Worm (Caenorhabditis elegans) whole organism, L2 larva: ENCODE results near the gene ZC449.5.

Experiments used
- C34F6.9 ChIP-seq: fragments of 150-350 bp; optimal IDR thresholded peaks from 2 replicates; lab custom pipeline; 2014; ENCODE audit warnings: missing biosample characterization, missing genetic modification characterization
- F13H6.1 ChIP-seq: sonication (generic microtip); optimal IDR thresholded peaks from 2 replicates; lab custom pipeline; 2016; ENCODE audit warnings: missing genetic modification characterization, missing compliant biosample characterization
- R02D3.7 ChIP-seq: fragments of 150-350 bp; optimal IDR thresholded peaks from 2 replicates; lab custom pipeline; 2014; ENCODE audit warnings: missing biosample characterization, missing genetic modification characterization
- Y55F3AM.14 ChIP-seq: fragments of 200-800 bp; sonication (Bioruptor generic); optimal IDR thresholded peaks from 2 replicates; lab custom pipeline; 2018; ENCODE audit warnings: mild to moderate bottlenecking, missing genetic modification characterization, missing compliant biosample characterization
- ZK546.5 ChIP-seq: sonication (generic microtip); optimal IDR thresholded peaks from 2 replicates; lab custom pipeline; 2017; ENCODE audit warnings: missing biosample characterization, missing genetic modification characterization
- alr-1 ChIP-seq: fragments of 150-350 bp; optimal IDR thresholded peaks from 2 replicates; lab custom pipeline; 2014; ENCODE audit warnings: missing biosample characterization, missing genetic modification characterization
- aly-2 ChIP-seq: fragments of 150-350 bp; optimal IDR thresholded peaks from 2 replicates; lab custom pipeline; 2014; ENCODE audit warnings: missing biosample characterization, missing genetic modification characterization
- ama-1 ChIP-seq: fragments of 150-350 bp; optimal IDR thresholded peaks from 2 replicates; lab custom pipeline; 2018; ENCODE audit warnings: inconsistent platforms
- ceh-16 ChIP-seq: fragments of 150-350 bp; optimal IDR thresholded peaks from 2 replicates; lab custom pipeline; 2014; ENCODE audit warnings: missing biosample characterization, missing genetic modification characterization
- ceh-82 ChIP-seq: fragments of 150-350 bp; optimal IDR thresholded peaks from 2 replicates; lab custom pipeline; 2014; ENCODE audit warnings: missing biosample characterization, missing genetic modification characterization
- crh-2 ChIP-seq: sonication (generic microtip); optimal IDR thresholded peaks from 2 replicates; lab custom pipeline; 2017; ENCODE audit warnings: missing biosample characterization, missing genetic modification characterization
- dmd-4 ChIP-seq: sonication (generic microtip); optimal IDR thresholded peaks from 2 replicates; lab custom pipeline; 2017; ENCODE audit warnings: missing biosample characterization, missing genetic modification characterization
- egl-27 ChIP-seq: sonication (generic microtip); optimal IDR thresholded peaks from 3 replicates; lab custom pipeline; 2017; ENCODE audit warnings: missing biosample characterization, missing genetic modification reagents, missing genetic modification characterization
- elt-1 ChIP-seq: fragments of 150-350 bp; optimal IDR thresholded peaks from 2 replicates; lab custom pipeline; 2014; ENCODE audit warnings: missing biosample characterization, missing genetic modification characterization
- elt-3 ChIP-seq: sonication (generic microtip); optimal IDR thresholded peaks from 2 replicates; lab custom pipeline; 2017; ENCODE audit warnings: missing biosample characterization, missing genetic modification characterization
- fos-1 ChIP-seq: fragments of 150-350 bp; optimal IDR thresholded peaks from 2 replicates; lab custom pipeline; 2014; ENCODE audit warnings: missing biosample characterization, missing genetic modification characterization
- gmeb-1 ChIP-seq: fragments of 150-350 bp; optimal IDR thresholded peaks from 2 replicates; lab custom pipeline; 2014; ENCODE audit warnings: missing biosample characterization, missing genetic modification characterization
- lin-11 ChIP-seq: fragments of 150-350 bp; sonication (generic microtip); optimal IDR thresholded peaks from 2 replicates; lab custom pipeline; 2014; ENCODE audit warnings: missing biosample characterization, missing genetic modification characterization, inconsistent platforms, mixed read lengths
- lin-13 ChIP-seq: fragments of 150-350 bp; optimal IDR thresholded peaks from 2 replicates; lab custom pipeline; 2014; ENCODE audit warnings: missing biosample characterization, missing genetic modification reagents, missing genetic modification characterization
- lin-39 ChIP-seq: fragments of 150-350 bp; optimal IDR thresholded peaks from 2 replicates; lab custom pipeline; 2014; ENCODE audit warnings: missing biosample characterization, missing genetic modification reagents, missing genetic modification characterization
- lsy-2 ChIP-seq, 2 experiments: fragments of 150-350 bp in 1 of 2; sonication (generic microtip) in 1 of 2; optimal IDR thresholded peaks; 2 replicates each; lab custom pipeline; 2014 to 2017; ENCODE audit warnings: missing biosample characterization in 2 of 2, missing genetic modification characterization in 2 of 2
- mab-5 ChIP-seq: fragments of 150-350 bp; optimal IDR thresholded peaks from 2 replicates; lab custom pipeline; 2014; ENCODE audit warnings: missing biosample characterization, missing genetic modification characterization
- mdl-1 ChIP-seq, 2 experiments: fragments of 150-350 bp in 1 of 2; sonication (generic microtip) in 1 of 2; optimal IDR thresholded peaks; 2 replicates each; lab custom pipeline; 2017; ENCODE audit warnings: missing biosample characterization in 2 of 2, missing genetic modification characterization in 2 of 2
- nhr-11 ChIP-seq: fragments of 150-350 bp; optimal IDR thresholded peaks from 2 replicates; lab custom pipeline; 2014; ENCODE audit warnings: missing biosample characterization, missing genetic modification characterization
- nhr-129 ChIP-seq: fragments of 150-350 bp; optimal IDR thresholded peaks from 2 replicates; lab custom pipeline; 2014; ENCODE audit warnings: missing biosample characterization, missing genetic modification characterization
- nhr-23 ChIP-seq: fragments of 150-350 bp; optimal IDR thresholded peaks from 2 replicates; lab custom pipeline; 2014; ENCODE audit warnings: missing biosample characterization, missing genetic modification reagents, missing genetic modification characterization
- nhr-237 ChIP-seq: fragments of 150-350 bp; optimal IDR thresholded peaks from 2 replicates; lab custom pipeline; 2014; ENCODE audit warnings: missing biosample characterization, missing genetic modification characterization
- nhr-25 ChIP-seq: fragments of 150-350 bp; sonication (generic microtip); optimal IDR thresholded peaks from 3 replicates; lab custom pipeline; 2014; ENCODE audit warnings: missing biosample characterization, missing genetic modification characterization
- nhr-6 ChIP-seq: fragments of 150-350 bp; optimal IDR thresholded peaks from 2 replicates; lab custom pipeline; 2014; ENCODE audit warnings: missing biosample characterization, missing genetic modification characterization
- nhr-77 ChIP-seq: fragments of 150-350 bp; optimal IDR thresholded peaks from 2 replicates; lab custom pipeline; 2014; ENCODE audit warnings: missing biosample characterization, missing genetic modification characterization
- peb-1 ChIP-seq: fragments of 150-350 bp; optimal IDR thresholded peaks from 2 replicates; lab custom pipeline; 2014; ENCODE audit warnings: missing biosample characterization, missing genetic modification characterization
- sem-4 ChIP-seq: fragments of 150-350 bp; optimal IDR thresholded peaks from 2 replicates; lab custom pipeline; 2014; ENCODE audit warnings: missing biosample characterization, missing genetic modification reagents, missing genetic modification characterization
- skn-1 ChIP-seq: sonication (generic microtip); optimal IDR thresholded peaks from 2 replicates; lab custom pipeline; 2017; ENCODE audit warnings: missing biosample characterization, missing genetic modification characterization
- sma-3 ChIP-seq: sonication (generic microtip); optimal IDR thresholded peaks from 2 replicates; lab custom pipeline; 2016; ENCODE audit warnings: missing genetic modification reagents, missing genetic modification characterization, missing compliant biosample characterization
- sma-9 ChIP-seq, 2 experiments: fragments of 150-350 bp in 1 of 2; sonication (generic microtip) in 1 of 2; optimal IDR thresholded peaks; 2 replicates each; lab custom pipeline; 2014 to 2016; ENCODE audit warnings: missing genetic modification characterization in 2 of 2, mild to moderate bottlenecking in 1 of 2, missing biosample characterization in 1 of 2, missing compliant biosample characterization in 1 of 2, missing genetic modification reagents in 1 of 2, moderate library complexity in 1 of 2
- unc-39 ChIP-seq: fragments of 150-350 bp; optimal IDR thresholded peaks from 2 replicates; lab custom pipeline; 2014; ENCODE audit warnings: missing biosample characterization, missing genetic modification characterization
- unc-55 ChIP-seq: fragments of 150-350 bp; sonication (generic microtip); optimal IDR thresholded peaks from 3 replicates; lab custom pipeline; 2014; ENCODE audit warnings: missing biosample characterization, missing genetic modification reagents, missing genetic modification characterization
- unc-62 ChIP-seq: fragments of 150-350 bp; optimal IDR thresholded peaks from 2 replicates; lab custom pipeline; 2014; ENCODE audit warnings: missing biosample characterization, missing genetic modification reagents, missing genetic modification characterization
- zag-1 ChIP-seq: fragments of 150-350 bp; optimal IDR thresholded peaks from 2 replicates; lab custom pipeline; 2014; ENCODE audit warnings: missing biosample characterization, missing genetic modification characterization
- ztf-1 ChIP-seq: fragments of 200-800 bp; sonication (Bioruptor generic); conservative IDR thresholded peaks from 2 replicates; pipeline ENCODE4 v1.3.6; 2022; ENCODE audit warnings: missing genetic modification characterization, missing compliant biosample characterization
- ztf-11 ChIP-seq: sonication (generic microtip); optimal IDR thresholded peaks from 2 replicates; lab custom pipeline; 2017; ENCODE audit warnings: missing biosample characterization, missing genetic modification characterization
- ztf-4 ChIP-seq: fragments of 150-350 bp; optimal IDR thresholded peaks from 2 replicates; lab custom pipeline; 2014; ENCODE audit warnings: missing biosample characterization, missing genetic modification characterization

Gene ZC449.5

DNA sequence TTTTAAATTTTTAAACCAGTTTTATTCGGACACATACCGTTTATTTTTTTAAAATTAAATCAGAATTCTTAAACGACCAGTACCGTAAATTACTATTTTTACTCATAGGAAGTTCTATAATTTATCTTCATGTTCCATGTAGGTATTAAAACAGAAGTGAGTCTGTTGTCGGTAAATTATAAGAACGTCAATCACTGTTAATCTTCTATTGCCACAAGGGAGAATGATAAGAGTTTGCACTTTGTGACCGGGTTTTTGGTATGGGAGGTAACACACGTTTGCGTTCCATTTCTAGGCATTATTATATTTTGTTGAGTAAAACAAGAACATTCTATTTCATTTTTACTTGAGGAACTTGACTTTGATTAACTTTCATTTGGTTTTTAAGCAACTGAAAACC is 28.6 kb downstream of the ZC449.5 start, which contains the start of gene hsd-3:
Gene hsd-3, plus strand, starts transcription at position 301 of the 400 bp plus-strand sequence.
- TF ChIP-seq zag-1 (tag; lab: Kevin White, UChicago) (no peak), unc-39 (tag; lab: Kevin White, UChicago) (no peak), ama-1 (lab: Kevin White, UChicago) (no peak), lin-39 (tag; lab: Kevin White, UChicago) (no peak), ztf-4 (no peak), ztf-1 (GFP tag; lab: Robert Waterston, UW) (no peak), dmd-4 (no peak)

DNA sequence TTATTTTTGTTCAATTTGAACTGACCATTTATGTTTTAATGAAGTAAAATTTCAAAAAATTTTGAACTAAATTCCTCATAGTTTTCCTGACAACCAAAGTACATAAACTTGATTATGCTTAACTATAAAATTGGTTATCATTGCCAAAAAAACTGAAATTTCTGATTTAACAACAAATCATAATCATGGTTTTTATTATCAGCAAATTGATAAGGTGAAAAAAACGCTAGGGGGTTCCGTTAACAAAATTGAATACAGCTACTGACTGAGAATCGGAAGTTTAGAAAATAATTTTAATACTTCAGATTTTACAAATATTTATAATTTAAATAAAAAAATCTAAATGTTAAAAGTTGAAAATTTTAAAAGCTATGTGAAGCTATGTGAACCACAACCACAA is 30.6 kb downstream of the ZC449.5 start:
- TF ChIP-seq zag-1 (tag; lab: Kevin White, UChicago): no peak
- peak; percentile 25 for TF ChIP-seq fos-1
- TF ChIP-seq, all 48 proteins: peak for 1

DNA sequence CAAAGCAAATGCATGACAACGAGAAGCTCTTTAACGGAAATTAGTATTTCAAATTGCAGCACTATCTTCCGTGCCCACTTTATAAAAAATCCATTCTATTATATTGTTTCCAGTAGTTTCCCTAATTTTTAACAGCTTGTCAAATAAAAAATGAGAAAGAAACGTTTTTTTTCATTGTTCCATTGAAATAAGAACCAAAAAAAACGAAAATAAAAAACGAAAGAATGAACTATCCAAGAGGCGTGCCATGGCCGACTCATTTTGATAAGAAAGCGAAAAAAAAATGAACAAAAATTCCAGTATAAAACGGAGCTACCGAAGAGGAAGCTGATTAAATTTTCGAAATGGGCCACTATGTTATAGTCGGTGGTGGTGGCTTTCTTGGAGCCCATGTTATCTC is 32.6 kb downstream of the ZC449.5 start, which contains the start of gene hsd-2:
Gene hsd-2, plus strand, starts transcription at position 301 of the 400 bp plus-strand sequence.
- TF ChIP-seq unc-55 (GFP tag; lab: Kevin White, UChicago): no peak
- TF ChIP-seq ama-1 (lab: Kevin White, UChicago): no peak
- TF ChIP-seq ceh-82 (tag; lab: Kevin White, UChicago): no peak
- TF ChIP-seq ztf-1 (GFP tag; lab: Robert Waterston, UW): no peak
- TF ChIP-seq mab-5 (tag; lab: Kevin White, UChicago): no peak
- no peak for TF ChIP-seq lin-13 (GFP tag; lab: Kevin White, UChicago)
- no peak for TF ChIP-seq lin-11 (tag; lab: Kevin White, UChicago)
- TF ChIP-seq nhr-77: no peak
- no peak for TF ChIP-seq C34F6.9 (tag; lab: Kevin White, UChicago)
- TF ChIP-seq crh-2 (tag; lab: Kevin White, UChicago): no peak
- no peak for TF ChIP-seq egl-27
- TF ChIP-seq sem-4: no peak
- TF ChIP-seq alr-1 (tag; lab: Kevin White, UChicago): no peak

DNA sequence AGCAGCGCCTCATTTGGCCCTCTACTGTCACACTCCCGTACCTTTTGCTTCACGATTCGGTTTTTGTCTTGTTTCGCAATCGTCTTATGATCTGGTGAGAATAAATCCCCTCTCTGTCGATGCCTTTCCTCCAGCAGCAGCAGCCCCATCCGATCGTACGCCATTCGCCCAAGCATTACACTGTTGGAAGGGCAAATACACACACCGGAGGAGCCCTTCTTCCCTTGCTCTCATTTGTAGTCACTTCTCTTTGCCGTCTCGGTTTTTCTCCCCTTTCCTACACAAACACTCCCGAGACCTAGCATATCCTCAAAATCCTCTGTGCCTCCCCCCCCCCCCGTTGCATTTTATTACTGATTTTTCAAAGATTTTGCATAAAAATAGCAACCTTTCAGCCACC is 38.7 kb downstream of the ZC449.5 start, which contains the start of gene set-30:
Gene set-30, plus strand, starts transcription at position 396 of the 400 bp plus-strand sequence.
- TF ChIP-seq Y55F3AM.14 (GFP tag; lab: Kevin White, UChicago) (no peak), nhr-129 (tag; lab: Kevin White, UChicago) (peak; percentile 33), unc-62 (GFP tag; lab: Kevin White, UChicago) (no peak)

DNA sequence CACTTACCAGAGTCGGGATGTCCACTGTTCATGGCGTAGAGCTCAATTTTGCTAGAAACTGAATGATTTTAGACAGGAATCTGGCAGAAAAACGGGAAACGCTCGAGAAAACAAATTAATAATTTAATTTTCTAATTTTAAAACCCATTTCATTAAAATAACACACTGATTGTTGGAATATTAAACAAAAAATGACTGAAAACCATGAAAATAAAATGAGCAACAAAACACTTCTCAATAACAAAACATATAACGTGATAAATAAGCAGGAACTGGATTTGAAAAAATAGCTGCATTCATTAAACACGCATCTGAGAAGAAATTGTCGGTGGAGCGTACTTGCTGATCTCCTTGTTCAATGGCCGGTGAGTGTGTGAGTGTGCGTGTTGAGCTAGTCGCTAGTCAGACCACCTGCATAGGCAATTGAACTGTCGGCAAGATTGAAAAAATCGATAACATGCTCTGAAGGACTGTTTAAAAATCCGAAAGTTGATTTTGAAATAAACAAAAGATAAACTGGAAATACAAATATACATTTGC is 40.0 kb downstream of the ZC449.5 start, which contains the start of gene ZC8.6:
Gene ZC8.6, minus strand, starts transcription at position 51 of the 540 bp plus-strand sequence.
- TF ChIP-seq ztf-1 (GFP tag; lab: Robert Waterston, UW) (no peak), lin-11 (tag; lab: Kevin White, UChicago) (peak; percentile 24), unc-39 (tag; lab: Kevin White, UChicago) (no peak), unc-55 (GFP tag; lab: Kevin White, UChicago) (peak; percentile 70), gmeb-1 (peak; percentile 20), mdl-1 (tag; optimal IDR thresholded peaks at IDR 0.05; lab: Kevin White, UChicago) (no peak), ama-1 (lab: Kevin White, UChicago) (no peak), lsy-2 (tag; optimal IDR thresholded peaks at IDR 0.05; lab: Kevin White, UChicago) (no peak), F13H6.1 (tag; lab: Kevin White, UChicago) (no peak), dmd-4 (no peak), nhr-25 (tag; lab: Kevin White, UChicago) (peak; percentile 3), ceh-82 (tag; lab: Kevin White, UChicago) (no peak), nhr-23 (tag; lab: Kevin White, UChicago) (no peak), fos-1 (peak; percentile 57), nhr-11 (tag; lab: Kevin White, UChicago) (no peak), sma-3 (no peak), Y55F3AM.14 (GFP tag; lab: Kevin White, UChicago) (no peak), egl-27 (no peak), alr-1 (tag; lab: Kevin White, UChicago) (no peak), ceh-16 (tag; lab: Kevin White, UChicago) (no peak), aly-2 (no peak), crh-2 (tag; lab: Kevin White, UChicago) (peak; percentile 29), ZK546.5 (tag; lab: Kevin White, UChicago) (no peak), peb-1 (tag; lab: Kevin White, UChicago) (no peak), lin-13 (GFP tag; lab: Kevin White, UChicago) (no peak), lin-39 (tag; lab: Kevin White, UChicago) (no peak), elt-3 (tag; lab: Kevin White, UChicago) (no peak), skn-1 (no peak), sma-9 (GFP tag; optimal IDR thresholded peaks at IDR 0.05; lab: Kevin White, UChicago) (no peak), sma-9 (tag; optimal IDR thresholded peaks at IDR 0.05; lab: Kevin White, UChicago) (no peak), ztf-11 (tag; lab: Kevin White, UChicago) (no peak), nhr-6 (tag; lab: Kevin White, UChicago) (no peak), nhr-237 (tag; lab: Kevin White, UChicago) (no peak), R02D3.7 (tag; lab: Kevin White, UChicago) (no peak), nhr-129 (tag; lab: Kevin White, UChicago) (peak; percentile 70), unc-62 (GFP tag; lab: Kevin White, UChicago) (no peak), nhr-77 (no peak), elt-1 (tag; lab: Kevin White, UChicago) (no peak)
